Fruit fly (Drosophila melanogaster) whole organism, prepupa: ENCODE data around the gene fru.

Experiments
- CG10669 ChIP-seq: fragments of 200-800 bp; sonication (Bioruptor generic); optimal IDR thresholded peaks from 3 replicates; lab custom pipeline; 2018; ENCODE audit warnings: missing biosample characterization, mild to moderate bottlenecking, missing genetic modification characterization, moderate library complexity
- CG11294 ChIP-seq: fragments of 200-800 bp; sonication (Bioruptor generic); IDR thresholded peaks from 2 replicates; pipeline ENCODE4 v1.3.6; 2022; ENCODE audit warnings: missing biosample characterization, missing genetic modification characterization
- CG11762 ChIP-seq: fragments of 200-800 bp; sonication (Bioruptor generic); optimal IDR thresholded peaks from 3 replicates; lab custom pipeline; 2016; ENCODE audit warnings: missing biosample characterization, missing genetic modification characterization; ENCODE audit not compliant: insufficient read depth
- CG1621 ChIP-seq: fragments of 200-800 bp; sonication (Bioruptor generic); optimal IDR thresholded peaks from 3 replicates; lab custom pipeline; 2018; ENCODE audit warnings: missing biosample characterization, mild to moderate bottlenecking, missing genetic modification characterization
- CG16779 ChIP-seq: fragments of 200-800 bp; sonication (Bioruptor generic); optimal IDR thresholded peaks from 3 replicates; lab custom pipeline; 2017; ENCODE audit warnings: missing biosample characterization, mild to moderate bottlenecking, missing genetic modification characterization
- CG34406 ChIP-seq: fragments of 200-800 bp; sonication (Bioruptor generic); optimal IDR thresholded peaks from 3 replicates; lab custom pipeline; 2016; ENCODE audit warnings: missing biosample characterization, missing genetic modification characterization
- CG3919 ChIP-seq: fragments of 200-800 bp; sonication (Bioruptor generic); optimal IDR thresholded peaks from 3 replicates; lab custom pipeline; 2016; ENCODE audit warnings: missing biosample characterization, missing genetic modification characterization
- CG4318 ChIP-seq: fragments of 200-800 bp; sonication (Bioruptor generic); optimal IDR thresholded peaks from 3 replicates; lab custom pipeline; 2017; ENCODE audit warnings: missing biosample characterization, mild to moderate bottlenecking, missing genetic modification characterization
- CG6163 ChIP-seq: fragments of 200-800 bp; sonication (Bioruptor generic); IDR thresholded peaks from 3 replicates; pipeline ENCODE4 v1.3.6; 2022; ENCODE audit warnings: missing biosample characterization, missing genetic modification characterization
- CG6792 ChIP-seq: fragments of 200-800 bp; sonication (Bioruptor generic); optimal IDR thresholded peaks from 3 replicates; lab custom pipeline; 2016; ENCODE audit warnings: missing biosample characterization, missing genetic modification characterization
- CG6854 ChIP-seq: fragments of 200-800 bp; sonication (Bioruptor generic); optimal IDR thresholded peaks from 2 replicates; lab custom pipeline; 2017; ENCODE audit warnings: missing biosample characterization, mild to moderate bottlenecking, missing genetic modification characterization
- CG7368 ChIP-seq: fragments of 200-800 bp; sonication (Bioruptor generic); optimal IDR thresholded peaks from 3 replicates; lab custom pipeline; 2016; ENCODE audit warnings: missing biosample characterization, missing genetic modification characterization
- CG8119 ChIP-seq: fragments of 200-800 bp; sonication (Bioruptor generic); IDR thresholded peaks from 3 replicates; pipeline ENCODE4 v1.3.6; 2022; ENCODE audit warnings: missing biosample characterization, missing genetic modification characterization
- CG8319 ChIP-seq: fragments of 200-800 bp; sonication (Bioruptor generic); optimal IDR thresholded peaks from 3 replicates; lab custom pipeline; 2016; ENCODE audit warnings: missing biosample characterization, missing genetic modification characterization
- CG8632 ChIP-seq: fragments of 200-800 bp; sonication (Bioruptor generic); optimal IDR thresholded peaks from 3 replicates; lab custom pipeline; 2016; ENCODE audit warnings: missing biosample characterization, missing genetic modification characterization
- Eip78C ChIP-seq: fragments of 200-800 bp; sonication (Bioruptor generic); peaks from one replicate; lab custom pipeline; 2016; ENCODE audit warnings: missing biosample characterization, missing genetic modification characterization
- Eip93F ChIP-seq: fragments of 200-800 bp; sonication (Bioruptor generic); optimal IDR thresholded peaks from 2 replicates; lab custom pipeline; 2016; ENCODE audit warnings: missing biosample characterization, mild to moderate bottlenecking, missing genetic modification characterization
- Ets21C ChIP-seq: fragments of 200-800 bp; sonication (Bioruptor generic); optimal IDR thresholded peaks from 3 replicates; lab custom pipeline; 2016; ENCODE audit warnings: missing biosample characterization, missing genetic modification characterization
- Ets96B ChIP-seq: fragments of 200-800 bp; optimal IDR thresholded peaks from 2 replicates; lab custom pipeline; 2019; ENCODE audit warnings: missing biosample characterization, mild to moderate bottlenecking, missing genetic modification characterization, moderate library complexity
- Hr39 ChIP-seq: fragments of 200-800 bp; sonication (Bioruptor generic); optimal IDR thresholded peaks from 2 replicates; lab custom pipeline; 2016; ENCODE audit warnings: missing biosample characterization, missing genetic modification characterization
- Lpt ChIP-seq: fragments of 200-800 bp; sonication (Bioruptor generic); optimal IDR thresholded peaks from 3 replicates; lab custom pipeline; 2016; ENCODE audit warnings: missing biosample characterization, missing genetic modification characterization
- Met ChIP-seq: fragments of 200-800 bp; sonication (Bioruptor generic); optimal IDR thresholded peaks from 3 replicates; lab custom pipeline; 2016; ENCODE audit warnings: missing biosample characterization, missing genetic modification characterization
- OdsH ChIP-seq: fragments of 200-800 bp; sonication (Bioruptor generic); optimal IDR thresholded peaks from 3 replicates; lab custom pipeline; 2016; ENCODE audit warnings: missing biosample characterization, missing genetic modification characterization
- Smox ChIP-seq: fragments of 200-800 bp; sonication (Bioruptor generic); optimal IDR thresholded peaks from 3 replicates; lab custom pipeline; 2016; ENCODE audit warnings: missing biosample characterization, missing genetic modification characterization
- Sox102F ChIP-seq: fragments of 200-800 bp; sonication (Bioruptor generic); optimal IDR thresholded peaks from 2 replicates; lab custom pipeline; 2016; ENCODE audit warnings: missing biosample characterization, mild to moderate bottlenecking, missing genetic modification characterization
- Sox15 ChIP-seq: fragments of 200-800 bp; sonication (Bioruptor generic); optimal IDR thresholded peaks from 3 replicates; lab custom pipeline; 2016; ENCODE audit warnings: missing biosample characterization, missing genetic modification characterization
- achi ChIP-seq: fragments of 200-800 bp; sonication (Bioruptor generic); optimal IDR thresholded peaks from 3 replicates; lab custom pipeline; 2016; ENCODE audit warnings: missing biosample characterization, missing genetic modification characterization
- acj6 ChIP-seq: fragments of 200-800 bp; sonication (Bioruptor generic); optimal IDR thresholded peaks from 3 replicates; lab custom pipeline; 2016; ENCODE audit warnings: missing biosample characterization, missing genetic modification characterization
- dac ChIP-seq: fragments of 200-800 bp; sonication (Bioruptor generic); optimal IDR thresholded peaks from 2 replicates; lab custom pipeline; 2017; ENCODE audit warnings: missing biosample characterization, mild to moderate bottlenecking, missing genetic modification characterization
- dsx ChIP-seq: fragments of 200-800 bp; optimal IDR thresholded peaks from 3 replicates; lab custom pipeline; 2019; ENCODE audit warnings: missing biosample characterization, mild to moderate bottlenecking, missing genetic modification characterization, moderate library complexity; ENCODE audit not compliant: poor library complexity, severe bottlenecking
- eg ChIP-seq: fragments of 200-800 bp; sonication (Bioruptor generic); IDR thresholded peaks from 3 replicates; pipeline ENCODE4 v1.3.6; 2022; ENCODE audit warnings: missing biosample characterization, missing genetic modification characterization
- esn ChIP-seq: fragments of 200-800 bp; sonication (Bioruptor generic); optimal IDR thresholded peaks from 2 replicates; lab custom pipeline; 2016; ENCODE audit warnings: missing biosample characterization, mild to moderate bottlenecking, missing genetic modification characterization, moderate library complexity
- fd59A ChIP-seq: fragments of 200-800 bp; sonication (Bioruptor generic); optimal IDR thresholded peaks from 2 replicates; lab custom pipeline; 2017; ENCODE audit warnings: missing biosample characterization, mild to moderate bottlenecking, missing genetic modification characterization, missing genetic modification reagents
- fkh ChIP-seq: fragments of 200-800 bp; sonication (Bioruptor generic); optimal IDR thresholded peaks from 3 replicates; lab custom pipeline; 2017; ENCODE audit warnings: missing biosample characterization, mild to moderate bottlenecking, missing genetic modification characterization, moderate library complexity
- net ChIP-seq: fragments of 200-800 bp; sonication (Bioruptor generic); optimal IDR thresholded peaks from 3 replicates; lab custom pipeline; 2016; ENCODE audit warnings: missing biosample characterization, missing genetic modification characterization
- pdm3 ChIP-seq: fragments of 200-800 bp; sonication (Bioruptor generic); optimal IDR thresholded peaks from 3 replicates; lab custom pipeline; 2016; ENCODE audit warnings: missing biosample characterization, missing genetic modification characterization
- spab ChIP-seq: fragments of 200-800 bp; sonication (Bioruptor generic); optimal IDR thresholded peaks from 2 replicates; lab custom pipeline; 2017; ENCODE audit warnings: missing biosample characterization, mild to moderate bottlenecking, missing genetic modification characterization, missing genetic modification reagents
- ss ChIP-seq, 2 experiments: fragments of 200-800 bp; sonication (Bioruptor generic); optimal IDR thresholded peaks; 2 replicates in 1 of 2; 3 replicates in 1 of 2; lab custom pipeline; 2017 to 2018; ENCODE audit warnings: mild to moderate bottlenecking in 2 of 2, missing biosample characterization in 2 of 2, missing genetic modification characterization in 2 of 2, moderate library complexity in 1 of 2
- vri ChIP-seq: fragments of 200-800 bp; sonication (Bioruptor generic); optimal IDR thresholded peaks from 3 replicates; lab custom pipeline; 2016; ENCODE audit warnings: missing biosample characterization, mild to moderate bottlenecking, missing genetic modification characterization

Gene fru

DNA sequence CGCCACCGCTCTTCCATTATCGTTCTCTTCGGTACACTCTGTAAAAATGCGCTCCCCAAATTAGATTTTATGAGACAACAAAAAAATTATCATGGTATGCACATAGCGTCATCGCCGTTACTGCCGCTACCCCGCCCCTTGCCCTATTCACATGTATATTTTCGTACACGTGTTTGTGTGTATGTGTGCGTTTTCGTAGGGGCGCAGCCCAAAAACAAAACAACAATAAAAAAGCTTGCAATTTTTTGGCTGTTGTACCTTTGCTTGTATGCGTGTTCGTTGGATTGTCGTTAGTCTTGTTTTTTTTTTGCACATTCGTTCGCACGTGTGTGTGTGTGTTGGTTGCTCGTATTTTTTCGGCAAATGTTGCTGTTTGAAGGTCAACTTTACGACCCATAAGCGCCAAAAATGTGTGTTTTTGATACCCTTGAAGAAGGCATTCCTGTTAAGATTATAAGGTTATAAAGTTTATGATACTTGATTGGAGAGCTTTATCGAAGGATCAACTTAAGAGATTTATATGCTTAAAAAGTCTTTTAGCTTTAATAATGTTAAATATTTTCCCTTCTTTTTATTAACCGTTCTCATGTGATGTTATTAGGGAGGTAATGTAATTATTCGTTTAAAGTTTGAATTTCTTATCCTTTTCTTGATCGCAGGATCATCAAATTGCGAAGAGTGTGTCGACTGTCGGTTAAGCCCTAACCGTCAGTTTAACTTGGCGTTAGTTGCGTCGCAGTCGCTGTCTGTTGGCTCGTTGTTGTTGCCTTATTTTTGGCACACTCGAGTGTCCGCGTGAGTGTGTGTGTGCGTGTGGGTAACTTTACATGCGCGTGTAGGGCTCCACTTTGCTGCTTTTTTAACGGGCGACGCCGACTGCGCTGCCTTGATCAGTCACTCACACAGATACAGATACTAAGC lies 97.1 kb downstream of the fru start (continued):
- TF ChIP-seq ss (GFP tag; optimal IDR thresholded peaks at IDR 0.05; lab: Kevin White, UChicago) (no peak), Eip78C (GFP tag; lab: Kevin White, UChicago) (peak; percentile 90), Sox102F (GFP tag; lab: Kevin White, UChicago) (peak; percentile 89), Eip93F (GFP tag; lab: Kevin White, UChicago) (peak; percentile 8), CG7368 (GFP tag; lab: Kevin White, UChicago) (peak; percentile 42), acj6 (GFP tag; lab: Kevin White, UChicago) (peak; percentile 53), CG8319 (no peak), esn (peak; percentile 95), fd59A (GFP tag; lab: Kevin White, UChicago) (no peak), Met (GFP tag; lab: Kevin White, UChicago) (peak; percentile 92), dac (GFP tag; lab: Kevin White, UChicago) (peak; percentile 30), CG6854 (peak; percentile 43), CG34406 (peak; percentile 50), Hr39 (GFP tag; lab: Kevin White, UChicago) (peak; percentile 96), Ets21C (GFP tag; lab: Kevin White, UChicago) (peak; percentile 93), CG8119 (GFP tag; lab: Robert Waterston, UW) (peak; percentile 68), spab (GFP tag; lab: Kevin White, UChicago) (no peak), eg (peak; percentile 30; the same call in 2 of the 3 replicates), Smox (peak; percentile 91), CG6163 (GFP tag; lab: Robert Waterston, UW) (peak; percentile 27; the same call in 1 of the 3 replicates), CG16779 (tag; lab: Kevin White, UChicago) (no peak), CG3919 (GFP tag; lab: Kevin White, UChicago) (peak; percentile 60), Lpt (GFP tag; lab: Kevin White, UChicago) (peak; percentile 47), achi (GFP tag; lab: Kevin White, UChicago) (peak; percentile 46), pdm3 (GFP tag; lab: Kevin White, UChicago) (peak; percentile 76), CG10669 (GFP tag; lab: Kevin White, UChicago) (no peak), CG11294 (GFP tag; lab: Robert Waterston, UW) (peak; percentile 20; the same call in 1 of the 2 replicates), OdsH (GFP tag; lab: Kevin White, UChicago) (peak; percentile 71), Sox15 (GFP tag; lab: Kevin White, UChicago) (peak; percentile 74), CG1621 (no peak), vri (GFP tag; lab: Kevin White, UChicago) (peak; percentile 72), net (GFP tag; lab: Kevin White, UChicago) (peak; percentile 37), CG8632 (peak; percentile 41), CG6792 (GFP tag; lab: Kevin White, UChicago) (peak; percentile 68), CG11762 (GFP tag; lab: Kevin White, UChicago) (no peak), fkh (GFP tag; lab: Kevin White, UChicago) (no peak), dsx (GFP tag; lab: Kevin White, UChicago) (no peak), CG4318 (GFP tag; lab: Kevin White, UChicago) (peak; percentile 41), Ets96B (tag; lab: Kevin White, UChicago) (no peak)
